Fruit fly (Drosophila melanogaster): Measurements from ENCODE around the gene CG11885.

The CG11885 gene

dm6 chr2L:468745-469358, 47.6 kb upstream of the CG11885 start (continued):
- TF ChIP-seq so (GFP tag; IDR thresholded peaks at IDR 0.05) (peak; percentile 76; the same call in 2 of the 3 replicates), otp (GFP tag; IDR thresholded peaks at IDR 0.05) (peak; percentile 70; the same call in 2 of the 3 replicates), Fer1 (GFP tag; optimal IDR thresholded peaks at IDR 0.05) (peak; percentile 77), seq (GFP tag; IDR thresholded peaks at IDR 0.05) (peak; percentile 80), Asciz (GFP tag; optimal IDR thresholded peaks at IDR 0.05) (peak; percentile 88), Stat92E (GFP tag; optimal IDR thresholded peaks at IDR 0.05) (no peak), crp (GFP tag; optimal IDR thresholded peaks at IDR 0.05) (peak in 1 of 2 experiments; percentile 3), CG10565 (GFP tag; optimal IDR thresholded peaks at IDR 0.05) (no peak), sqz (GFP tag; optimal IDR thresholded peaks at IDR 0.05) (peak; percentile 45), HLH4C (GFP tag; IDR thresholded peaks at IDR 0.05; ENCODE audit: partially characterized antibody) (no peak), tna (GFP tag; IDR thresholded peaks at IDR 0.05; ENCODE audit: partially characterized antibody) (no peak), CG32767 (GFP tag; IDR thresholded peaks at IDR 0.05) (peak; percentile 29; the same call in 1 of the 2 replicates), dan (GFP tag; IDR thresholded peaks at IDR 0.05) (no peak), Doc2 (GFP tag; IDR thresholded peaks at IDR 0.05) (no peak), CG15479 (GFP tag; optimal IDR thresholded peaks at IDR 0.05) (no peak), CG7357 (GFP tag; IDR thresholded peaks at IDR 0.05) (peak; percentile 52; the same call in 2 of the 3 replicates), gem (tag; optimal IDR thresholded peaks at IDR 0.05) (peak; percentile 86), CG10543 (GFP tag; optimal IDR thresholded peaks at IDR 0.05) (peak; percentile 30), CG12219 (GFP tag; optimal IDR thresholded peaks at IDR 0.05) (peak; percentile 70), CG5245 (GFP tag; optimal IDR thresholded peaks at IDR 0.05) (peak; percentile 75), CG4282 (GFP tag; optimal IDR thresholded peaks at IDR 0.05) (peak; percentile 45), D (optimal IDR thresholded peaks at IDR 0.05) (no peak), D (GFP tag; optimal IDR thresholded peaks at IDR 0.05) (peak; percentile 73), schlank (tag; optimal IDR thresholded peaks at IDR 0.05) (peak; percentile 61), fu2 (GFP tag; optimal IDR thresholded peaks at IDR 0.05) (peak; percentile 73), CG12236 (GFP tag; optimal IDR thresholded peaks at IDR 0.05) (peak; percentile 69), HmgZ (tag; optimal IDR thresholded peaks at IDR 0.05) (peak; percentile 50), CG14667 (GFP tag; IDR thresholded peaks at IDR 0.05) (no peak; the same call in 1 of the 2 replicates), CG18764 (GFP tag; optimal IDR thresholded peaks at IDR 0.05) (peak; percentile 40), Poxn (GFP tag; IDR thresholded peaks at IDR 0.05) (peak; percentile 47; the same call in 1 of the 2 replicates), Hmr (GFP tag; optimal IDR thresholded peaks at IDR 0.05) (peak; percentile 77), tup (GFP tag; optimal IDR thresholded peaks at IDR 0.05) (peak; percentile 1), gt (GFP tag; IDR thresholded peaks at IDR 0.05) (no peak), CG3847 (GFP tag; IDR thresholded peaks at IDR 0.05) (peak; percentile 46; the same call in 1 of the 2 replicates), CG7963 (GFP tag; IDR thresholded peaks at IDR 0.05; ENCODE audit: partially characterized antibody) (no peak), scrt (GFP tag; optimal IDR thresholded peaks at IDR 0.05) (peak; percentile 64), croc (GFP tag; conservative IDR thresholded peaks at IDR 0.05) (peak; percentile 57; the same call in 2 of the 3 replicates), CG12744 (GFP tag; optimal IDR thresholded peaks at IDR 0.05) (peak; percentile 33), CG17912 (GFP tag; optimal IDR thresholded peaks at IDR 0.05) (no peak), gfzf (GFP tag; optimal IDR thresholded peaks at IDR 0.05) (no peak), aop (GFP tag; IDR thresholded peaks at IDR 0.05) (peak; percentile 37; the same call in 1 of the 2 replicates), CG15514 (GFP tag; optimal IDR thresholded peaks at IDR 0.05) (peak; percentile 69), CG7372 (GFP tag; IDR thresholded peaks at IDR 0.05) (peak; percentile 44; the same call in 1 of the 2 replicates), ranshi (GFP tag; IDR thresholded peaks at IDR 0.05) (peak; percentile 81), Abd-B (GFP tag; optimal IDR thresholded peaks at IDR 0.05) (peak; percentile 39), fd102C (GFP tag; optimal IDR thresholded peaks at IDR 0.05) (no peak), cas (GFP tag; IDR thresholded peaks at IDR 0.05) (no peak), CG1832 (GFP tag; optimal IDR thresholded peaks at IDR 0.05) (no peak), z (GFP tag; IDR thresholded peaks at IDR 0.05) (0 out of 3 replicates have a peak, but pooled peaks have one; percentile 50)

Data from whole organism, embryonic.